In genomic region chrIII:4380835-4381234, ce11 we compare ENCODE assay signal across 1 worm cellular context.
A peak's percentile ranks its signal among the peaks of the same experiment; 100 is the strongest.
TF ChIP-seq lines count a peak whose summit lies in the region.

No protein-coding gene starts in this region.

TF ChIP-seq in whole organism, L1 larva, 84 proteins besides CTCF, POLR2A, EP300 and RAD21 (continued from another document):
- TF ChIP-seq nhr-19 (GFP tag; conservative IDR thresholded peaks at IDR 0.05; lab: Robert Waterston, UW) (peak; percentile 9; the same call in 1 of the 2 replicates), lin-39 (tag; optimal IDR thresholded peaks at IDR 0.05; lab: Kevin White, UChicago) (no peak), egl-27 (tag; optimal IDR thresholded peaks at IDR 0.05; lab: Kevin White, UChicago) (no peak), aha-1 (tag; optimal IDR thresholded peaks at IDR 0.05; lab: Kevin White, UChicago) (no peak), nhr-85 (tag; lab: Kevin White, UChicago) (no peak), tbx-2 (tag; optimal IDR thresholded peaks at IDR 0.05; lab: Kevin White, UChicago) (no peak), elt-3 (tag; optimal IDR thresholded peaks at IDR 0.05; lab: Kevin White, UChicago) (no peak), C34B4.2 (tag; optimal IDR thresholded peaks at IDR 0.05; lab: Kevin White, UChicago) (no peak), swsn-7 (tag; optimal IDR thresholded peaks at IDR 0.05; lab: Kevin White, UChicago) (peak; percentile 13), zip-4 (GFP tag; optimal IDR thresholded peaks at IDR 0.05; lab: Kevin White, UChicago) (no peak), dpl-1 (GFP tag; optimal IDR thresholded peaks at IDR 0.05; lab: Kevin White, UChicago) (peak in 1 of 3 experiments; percentile 43), F16B12.6 (tag; optimal IDR thresholded peaks at IDR 0.05; lab: Kevin White, UChicago) (peak; percentile 78), pag-3 (tag; optimal IDR thresholded peaks at IDR 0.05; lab: Kevin White, UChicago; ENCODE audit: borderline replicate concordance, insufficient read depth) (no peak), jun-1 (tag; optimal IDR thresholded peaks at IDR 0.05; lab: Kevin White, UChicago) (no peak), nhr-237 (tag; optimal IDR thresholded peaks at IDR 0.05; lab: Kevin White, UChicago) (no peak), lin-35 (GFP tag; optimal IDR thresholded peaks at IDR 0.05; lab: Kevin White, UChicago) (peak in 1 of 2 experiments; percentile 48), nhr-20 (tag; optimal IDR thresholded peaks at IDR 0.05; lab: Kevin White, UChicago) (no peak), efl-1 (optimal IDR thresholded peaks at IDR 0.05; lab: Kevin White, UChicago) (peak; percentile 51 to 53), efl-1 (GFP tag; optimal IDR thresholded peaks at IDR 0.05 in 1 of 2; lab: Kevin White, UChicago) (peak; percentile 52 to 90), irx-1 (tag; optimal IDR thresholded peaks at IDR 0.05; lab: Kevin White, UChicago) (no peak), skn-1 (tag; optimal IDR thresholded peaks at IDR 0.05; lab: Kevin White, UChicago) (no peak)
